Fruit fly (Drosophila melanogaster) whole organism, adult: Measurements from ENCODE around the gene clumsy.

Experiments used
- CG11617 ChIP-seq: fragments of 200-800 bp; sonication (Bioruptor generic); optimal IDR thresholded peaks from 2 replicates; lab custom pipeline; 2017; ENCODE audit warnings: mild to moderate bottlenecking, missing biosample characterization, missing genetic modification reagents, missing genetic modification characterization
- CG12768 ChIP-seq: fragments of 200-800 bp; sonication (Bioruptor generic); optimal IDR thresholded peaks from 2 replicates; lab custom pipeline; 2017; ENCODE audit warnings: missing biosample characterization, missing genetic modification characterization, mild to moderate bottlenecking, moderate library complexity, missing genetic modification reagents
- CG14711 ChIP-seq: fragments of 200-800 bp; sonication (Bioruptor generic); optimal IDR thresholded peaks from 2 replicates; lab custom pipeline; 2018; ENCODE audit warnings: missing biosample characterization, mild to moderate bottlenecking, missing genetic modification characterization, moderate library complexity
- CG1620 ChIP-seq: fragments of 200-800 bp; sonication (Bioruptor generic); optimal IDR thresholded peaks from 2 replicates; lab custom pipeline; 2016; ENCODE audit warnings: missing biosample characterization, missing genetic modification characterization
- CG33017 ChIP-seq: fragments of 200-800 bp; sonication (Bioruptor generic); optimal IDR thresholded peaks from 2 replicates; lab custom pipeline; 2018; ENCODE audit warnings: missing biosample characterization, mild to moderate bottlenecking, missing genetic modification characterization, moderate library complexity
- CG5204 ChIP-seq: fragments of 200-800 bp; sonication (Bioruptor generic); optimal IDR thresholded peaks from 2 replicates; lab custom pipeline; 2016; ENCODE audit warnings: missing biosample characterization, missing genetic modification characterization
- CG7045 ChIP-seq: fragments of 200-800 bp; sonication (Bioruptor generic); optimal IDR thresholded peaks from 2 replicates; lab custom pipeline; 2017; ENCODE audit warnings: missing biosample characterization, mild to moderate bottlenecking, missing genetic modification characterization
- Crg-1 ChIP-seq: fragments of 200-800 bp; sonication (Bioruptor generic); optimal IDR thresholded peaks from 2 replicates; lab custom pipeline; 2016; ENCODE audit warnings: missing biosample characterization, missing genetic modification characterization
- Hr96 ChIP-seq: fragments of 200-800 bp; sonication (Bioruptor generic); optimal IDR thresholded peaks from 2 replicates; lab custom pipeline; 2016; ENCODE audit warnings: missing biosample characterization, missing genetic modification characterization
- Mnt ChIP-seq: fragments of 200-800 bp; sonication (Bioruptor generic); optimal IDR thresholded peaks from 2 replicates; lab custom pipeline; 2016; ENCODE audit warnings: missing biosample characterization, mild to moderate bottlenecking, missing genetic modification characterization
- bab1 ChIP-seq: fragments of 200-800 bp; sonication (Bioruptor generic); optimal IDR thresholded peaks from 3 replicates; lab custom pipeline; 2019; ENCODE audit warnings: missing biosample characterization, mild to moderate bottlenecking, missing genetic modification characterization, moderate library complexity
- cic ChIP-seq: fragments of 200-800 bp; sonication (Bioruptor generic); optimal IDR thresholded peaks from 2 replicates; lab custom pipeline; 2017; ENCODE audit warnings: missing biosample characterization, mild to moderate bottlenecking, missing genetic modification characterization, moderate library complexity
- kay ChIP-seq: fragments of 200-800 bp; sonication (Bioruptor generic); peaks from one replicate; lab custom pipeline; 2016; ENCODE audit warnings: missing biosample characterization, missing genetic modification characterization, borderline replicate concordance
- ovo ChIP-seq: fragments of 200-800 bp; sonication (Bioruptor generic); optimal IDR thresholded peaks from 2 replicates; lab custom pipeline; 2016; ENCODE audit warnings: missing biosample characterization, missing genetic modification characterization
- pad ChIP-seq: fragments of 200-800 bp; sonication (Bioruptor generic); optimal IDR thresholded peaks from 3 replicates; lab custom pipeline; 2017; ENCODE audit warnings: missing biosample characterization, missing genetic modification characterization, mild to moderate bottlenecking, moderate library complexity, missing genetic modification reagents
- tj ChIP-seq: fragments of 200-800 bp; sonication (Bioruptor generic); optimal IDR thresholded peaks from 3 replicates; lab custom pipeline; 2017; ENCODE audit warnings: missing biosample characterization, mild to moderate bottlenecking, missing genetic modification characterization, moderate library complexity
- toe ChIP-seq: fragments of 200-800 bp; sonication (Bioruptor generic); optimal IDR thresholded peaks from 2 replicates; lab custom pipeline; 2016; ENCODE audit warnings: missing biosample characterization, missing genetic modification characterization

The clumsy gene

DNA sequence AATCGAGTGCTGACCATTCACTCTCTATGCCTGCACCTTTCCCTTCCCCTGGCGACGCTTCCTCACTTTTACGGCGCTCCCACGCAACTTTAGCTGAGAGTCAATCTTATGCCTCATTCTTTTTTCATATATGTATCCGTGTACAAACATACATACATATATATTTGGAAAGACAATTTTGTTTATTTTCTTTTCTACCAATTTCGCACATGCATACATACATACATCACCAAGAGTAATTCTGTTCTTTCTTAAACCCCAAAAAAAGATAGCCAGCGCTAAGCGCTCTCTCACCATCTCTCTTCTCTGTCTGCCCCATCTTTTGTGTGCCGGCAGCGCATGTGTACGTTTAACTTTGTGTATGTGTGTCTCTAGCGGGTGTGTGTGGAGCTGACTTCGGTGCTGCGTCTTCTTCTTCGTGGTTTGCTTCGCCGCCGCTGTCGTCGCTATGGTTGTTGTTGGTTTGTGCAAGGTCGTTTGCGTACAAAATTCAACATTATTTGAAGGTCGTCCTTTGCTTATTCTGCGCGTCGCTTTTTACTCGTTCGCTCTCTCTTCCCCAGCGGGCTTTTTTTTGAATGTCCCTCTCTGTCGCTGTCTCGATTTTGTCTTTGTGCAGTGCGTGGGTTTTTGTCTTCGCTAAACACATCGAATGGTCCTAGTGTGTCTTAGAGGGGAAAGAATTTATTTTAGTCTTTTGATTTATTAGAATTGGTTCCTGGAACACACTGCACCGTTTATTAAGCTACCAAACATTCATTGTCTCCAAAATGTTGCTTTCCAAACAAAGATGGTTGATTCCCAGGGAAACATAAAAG, 44.4 kb downstream of the clumsy start:
- TF ChIP-seq CG14711 (tag; lab: Kevin White, UChicago) (no peak), Crg-1 (GFP tag; lab: Kevin White, UChicago) (no peak), cic (peak; percentile 58), pad (GFP tag; lab: Kevin White, UChicago) (peak; percentile 22), Mnt (GFP tag; lab: Kevin White, UChicago) (peak; percentile 18), tj (GFP tag; lab: Kevin White, UChicago) (peak; percentile 60), CG7045 (GFP tag; lab: Kevin White, UChicago) (no peak)

DNA sequence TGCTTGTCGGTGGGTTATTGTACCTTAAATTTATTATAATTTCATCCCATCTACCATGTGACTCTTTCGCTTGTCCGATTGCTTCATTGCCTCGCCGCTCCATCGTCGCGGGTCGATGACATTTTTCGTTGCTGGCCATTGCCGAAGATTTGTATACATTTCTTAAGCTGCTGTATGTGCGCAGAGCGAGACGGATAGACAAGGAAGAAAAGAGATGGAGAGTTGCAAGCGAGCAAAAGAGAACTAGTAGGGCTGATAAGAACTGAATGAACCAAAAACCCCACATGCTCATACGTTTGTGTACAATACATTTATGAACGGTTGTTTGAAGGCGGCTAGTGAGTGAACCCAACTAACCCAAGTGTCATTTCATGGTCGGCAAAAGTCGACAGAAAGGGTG, 45.5 kb downstream of the clumsy start:
- no peak for TF ChIP-seq CG1620 (GFP tag; lab: Kevin White, UChicago)
- TF ChIP-seq CG14711 (tag; lab: Kevin White, UChicago) = no peak
- TF ChIP-seq CG5204 = no peak
- TF ChIP-seq CG33017 = no peak
- TF ChIP-seq kay (GFP tag; lab: Kevin White, UChicago) = no peak
- no peak for TF ChIP-seq pad (GFP tag; lab: Kevin White, UChicago)
- TF ChIP-seq toe = no peak

DNA sequence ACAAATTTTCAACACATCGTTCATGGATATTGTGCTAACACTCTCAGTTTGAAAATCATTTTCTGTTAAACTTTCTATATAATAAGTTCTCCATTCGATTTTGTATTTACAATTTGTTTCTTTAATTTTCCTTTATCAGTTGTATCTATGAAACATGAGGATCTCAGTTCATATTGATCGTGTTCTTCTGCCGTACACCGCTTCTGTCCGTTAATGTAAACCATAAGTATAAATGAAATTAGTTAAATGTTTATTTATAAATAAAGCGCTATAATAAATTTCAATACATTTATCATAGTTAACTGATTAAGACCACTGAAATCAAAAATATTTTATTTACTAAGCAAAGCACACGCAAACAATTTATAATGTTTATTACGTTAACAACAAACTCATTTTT, 52.7 kb downstream of the clumsy start:
- TF ChIP-seq kay (GFP tag; lab: Kevin White, UChicago) = peak; percentile 90
- no peak for TF ChIP-seq pad (GFP tag; lab: Kevin White, UChicago)

DNA sequence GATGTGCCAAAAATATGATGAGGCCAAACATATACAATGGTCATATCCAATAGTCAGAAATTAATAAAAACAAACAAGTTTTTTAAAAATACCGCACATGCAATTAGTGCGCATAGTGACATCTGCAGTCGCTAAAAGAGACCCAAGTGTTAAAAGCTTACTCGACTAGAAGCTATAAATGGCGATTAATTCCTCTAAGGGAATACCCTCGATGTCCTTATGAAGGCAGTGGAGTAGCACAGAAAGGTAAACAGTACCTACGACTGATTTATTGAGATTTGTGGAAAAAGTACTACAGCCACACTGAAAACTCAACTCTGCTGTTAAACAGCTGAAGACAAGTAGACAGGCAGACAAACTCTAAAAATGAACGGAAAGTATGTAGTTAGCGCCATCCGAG, 54.6 kb downstream of the clumsy start:
- TF ChIP-seq ovo (GFP tag; lab: Kevin White, UChicago) = no peak
- TF ChIP-seq pad (GFP tag; lab: Kevin White, UChicago) = no peak
- peak; percentile 16 for TF ChIP-seq CG11617
- TF ChIP-seq CG7045 (GFP tag; lab: Kevin White, UChicago) = no peak
- no peak for TF ChIP-seq CG33017
- peak; percentile 7 for TF ChIP-seq CG5204
- TF ChIP-seq kay (GFP tag; lab: Kevin White, UChicago) = no peak
- peak; percentile 13 for TF ChIP-seq CG14711 (tag; lab: Kevin White, UChicago)
- TF ChIP-seq Crg-1 (GFP tag; lab: Kevin White, UChicago) = no peak
- TF ChIP-seq CG1620 (GFP tag; lab: Kevin White, UChicago) = no peak
- TF ChIP-seq tj (GFP tag; lab: Kevin White, UChicago) = no peak
- TF ChIP-seq CG12768 (GFP tag; lab: Kevin White, UChicago) = peak; percentile 17
- peak; percentile 40 for TF ChIP-seq bab1 (GFP tag; lab: Kevin White, UChicago)
- TF ChIP-seq Hr96 = peak; percentile 12
